Worm (Caenorhabditis elegans) whole organism, L4 larva: ENCODE data around the gene Y73C8B.9.
A peak's percentile ranks its signal among the peaks of the same experiment; 100 is the strongest.

Experiments used
- F26F4.8 ChIP-seq: fragments of 200-800 bp; sonication (Bioruptor generic); conservative IDR thresholded peaks from 2 replicates; pipeline ENCODE4 v1.3.6; 2022; ENCODE audit warnings: missing genetic modification characterization, missing compliant biosample characterization
- F37D6.2 ChIP-seq: sonication (generic microtip); optimal IDR thresholded peaks from 2 replicates; lab custom pipeline; 2016; ENCODE audit warnings: mild to moderate bottlenecking, missing genetic modification characterization, missing compliant biosample characterization
- T20F7.1 ChIP-seq: fragments of 200-800 bp; sonication (Bioruptor generic); optimal IDR thresholded peaks from 2 replicates; lab custom pipeline; 2018; ENCODE audit warnings: mild to moderate bottlenecking, missing genetic modification characterization, missing compliant biosample characterization
- T26A8.4 ChIP-seq: fragments of 200-800 bp; sonication (Bioruptor generic); IDR thresholded peaks from 2 replicates; pipeline ENCODE4 v1.3.6; 2022; ENCODE audit warnings: missing genetic modification characterization, missing compliant biosample characterization
- Y48G9A.11 ChIP-seq: fragments of 200-800 bp; sonication (Bioruptor generic); IDR thresholded peaks from 2 replicates; pipeline ENCODE4 v1.3.6; 2022; ENCODE audit warnings: missing genetic modification reagents, missing genetic modification characterization, missing compliant biosample characterization
- Y75B8A.6 ChIP-seq: fragments of 200-800 bp; sonication (Bioruptor generic); IDR thresholded peaks from 2 replicates; pipeline ENCODE4 v1.3.6; 2022; ENCODE audit warnings: missing genetic modification reagents, missing genetic modification characterization, missing compliant biosample characterization
- aly-2 ChIP-seq: sonication (generic microtip); optimal IDR thresholded peaks from 2 replicates; lab custom pipeline; 2018; ENCODE audit warnings: missing biosample characterization, missing genetic modification characterization
- ama-1 ChIP-seq: fragments of 150-350 bp; optimal IDR thresholded peaks from 2 replicates; lab custom pipeline; 2014; ENCODE audit warnings: inconsistent platforms, mixed read lengths
- arid-1 ChIP-seq: fragments of 200-800 bp; sonication (Bioruptor generic); conservative IDR thresholded peaks from 2 replicates; pipeline ENCODE4 v1.3.6; 2022; ENCODE audit warnings: missing genetic modification reagents, missing genetic modification characterization, missing compliant biosample characterization
- attf-4 ChIP-seq: sonication (generic microtip); optimal IDR thresholded peaks from 3 replicates; lab custom pipeline; 2017; ENCODE audit warnings: missing biosample characterization, missing genetic modification characterization
- ceh-32 ChIP-seq: sonication (generic microtip); optimal IDR thresholded peaks from 2 replicates; lab custom pipeline; 2016; ENCODE audit warnings: mild to moderate bottlenecking, missing genetic modification characterization, missing compliant biosample characterization; ENCODE audit not compliant: poor library complexity
- ceh-44 ChIP-seq: fragments of 200-800 bp; sonication (Bioruptor generic); IDR thresholded peaks from 2 replicates; pipeline ENCODE4 v1.3.6; 2022; ENCODE audit warnings: missing genetic modification reagents, missing genetic modification characterization, missing compliant biosample characterization
- ceh-62 ChIP-seq: sonication (generic microtip); optimal IDR thresholded peaks from 2 replicates; lab custom pipeline; 2017; ENCODE audit warnings: missing biosample characterization, missing genetic modification characterization
- ceh-82 ChIP-seq: sonication (generic microtip); optimal IDR thresholded peaks from 2 replicates; lab custom pipeline; 2017; ENCODE audit warnings: missing biosample characterization, missing genetic modification characterization
- cey-2 ChIP-seq: sonication (generic microtip); optimal IDR thresholded peaks from 3 replicates; lab custom pipeline; 2017; ENCODE audit warnings: missing genetic modification characterization, mild to moderate bottlenecking, missing compliant biosample characterization, antibody characterized with exemption, borderline replicate concordance; ENCODE audit not compliant: insufficient read depth
- ctbp-1 ChIP-seq: fragments of 200-800 bp; sonication (Bioruptor generic); IDR thresholded peaks from 2 replicates; pipeline ENCODE4 v1.3.6; 2022; ENCODE audit warnings: missing genetic modification reagents, missing genetic modification characterization, missing compliant biosample characterization
- daf-19 ChIP-seq: fragments of 200-800 bp; sonication (Bioruptor generic); conservative IDR thresholded peaks from 2 replicates; pipeline ENCODE4 v1.3.6; 2022; ENCODE audit warnings: missing genetic modification characterization, missing compliant biosample characterization
- daf-8 ChIP-seq: fragments of 200-800 bp; sonication (Bioruptor generic); IDR thresholded peaks from 2 replicates; pipeline ENCODE4 v1.3.6; 2022; ENCODE audit warnings: missing genetic modification characterization, missing compliant biosample characterization
- dmd-8 ChIP-seq: fragments of 200-800 bp; sonication (Bioruptor generic); IDR thresholded peaks from 2 replicates; pipeline ENCODE4 v1.3.6; 2022; ENCODE audit warnings: missing genetic modification characterization, missing compliant biosample characterization
- dmd-9 ChIP-seq: fragments of 200-800 bp; sonication (Bioruptor generic); IDR thresholded peaks from 2 replicates; pipeline ENCODE4 v1.3.6; 2022; ENCODE audit warnings: missing genetic modification reagents, missing genetic modification characterization, missing compliant biosample characterization
- dve-1 ChIP-seq: sonication (generic microtip); optimal IDR thresholded peaks from 2 replicates; lab custom pipeline; 2017; ENCODE audit warnings: antibody characterized with exemption, mild to moderate bottlenecking, missing genetic modification characterization, missing compliant biosample characterization; ENCODE audit not compliant: insufficient read depth
- egl-27 ChIP-seq: sonication (generic microtip); optimal IDR thresholded peaks from 3 replicates; lab custom pipeline; 2017; ENCODE audit warnings: missing biosample characterization, missing genetic modification reagents, missing genetic modification characterization
- egl-43 ChIP-seq: fragments of 200-800 bp; sonication (Bioruptor generic); IDR thresholded peaks from 2 replicates; pipeline ENCODE4 v1.3.6; 2022; ENCODE audit warnings: missing genetic modification reagents, missing genetic modification characterization, missing compliant biosample characterization
- hif-1 ChIP-seq, 2 experiments: sonication (generic microtip); optimal IDR thresholded peaks; 2 replicates each; lab custom pipeline; 2016 to 2017; ENCODE audit warnings: missing compliant biosample characterization in 2 of 2, missing genetic modification characterization in 2 of 2, missing genetic modification reagents in 2 of 2, missing genotype in 2 of 2, mild to moderate bottlenecking in 1 of 2
- hlh-30 ChIP-seq: sonication (generic microtip); optimal IDR thresholded peaks from 2 replicates; lab custom pipeline; 2017; ENCODE audit warnings: antibody characterized with exemption, mild to moderate bottlenecking, missing genetic modification characterization, missing compliant biosample characterization; ENCODE audit not compliant: insufficient read depth
- lim-7 ChIP-seq: fragments of 200-800 bp; sonication (Bioruptor generic); IDR thresholded peaks from 2 replicates; pipeline ENCODE4 v1.3.6; 2022; ENCODE audit warnings: missing genetic modification characterization, missing compliant biosample characterization
- lin-15B ChIP-seq: fragments of 150-350 bp; sonication (generic microtip); optimal IDR thresholded peaks from 3 replicates; lab custom pipeline; 2014; ENCODE audit warnings: missing biosample characterization, missing genetic modification characterization
- lin-29 ChIP-seq: fragments of 200-800 bp; sonication (Bioruptor generic); IDR thresholded peaks from 2 replicates; pipeline ENCODE4 v1.3.6; 2022; ENCODE audit warnings: missing genetic modification reagents, missing genetic modification characterization, missing compliant biosample characterization
- lir-3 ChIP-seq: sonication (generic microtip); optimal IDR thresholded peaks from 2 replicates; lab custom pipeline; 2016; ENCODE audit warnings: mild to moderate bottlenecking, missing genetic modification characterization, missing compliant biosample characterization
- mdt-29 ChIP-seq: fragments of 200-800 bp; sonication (Bioruptor generic); IDR thresholded peaks from 2 replicates; pipeline ENCODE4 v1.3.6; 2022; ENCODE audit warnings: missing genetic modification reagents, missing genetic modification characterization, missing compliant biosample characterization
- mxl-2 ChIP-seq: fragments of 200-800 bp; sonication (Bioruptor generic); conservative IDR thresholded peaks from 2 replicates; pipeline ENCODE4 v1.3.6; 2022; ENCODE audit warnings: missing genetic modification reagents, missing genetic modification characterization, missing compliant biosample characterization
- nhr-28 ChIP-seq: fragments of 150-350 bp; optimal IDR thresholded peaks from 2 replicates; lab custom pipeline; 2014; ENCODE audit warnings: missing biosample characterization, missing genetic modification characterization
- nhr-41 ChIP-seq: fragments of 200-800 bp; sonication (Bioruptor generic); IDR thresholded peaks from 2 replicates; pipeline ENCODE4 v1.3.6; 2022; ENCODE audit warnings: missing genetic modification reagents, missing genetic modification characterization, missing compliant biosample characterization
- nhr-42 ChIP-seq: fragments of 200-800 bp; sonication (Bioruptor generic); IDR thresholded peaks from 2 replicates; pipeline ENCODE4 v1.3.6; 2022; ENCODE audit warnings: missing genetic modification characterization, missing compliant biosample characterization
- nhr-48 ChIP-seq: sonication (generic microtip); optimal IDR thresholded peaks from 2 replicates; lab custom pipeline; 2016; ENCODE audit warnings: mild to moderate bottlenecking, missing genetic modification characterization, missing compliant biosample characterization
- nhr-6 ChIP-seq: fragments of 150-350 bp; optimal IDR thresholded peaks from 2 replicates; lab custom pipeline; 2014; ENCODE audit warnings: missing biosample characterization, missing genetic modification characterization
- nhr-76 ChIP-seq: fragments of 150-350 bp; optimal IDR thresholded peaks from 2 replicates; lab custom pipeline; 2014; ENCODE audit warnings: missing biosample characterization, missing genetic modification characterization
- sdz-12 ChIP-seq: fragments of 200-800 bp; sonication (Bioruptor generic); optimal IDR thresholded peaks from 2 replicates; lab custom pipeline; 2018; ENCODE audit warnings: mild to moderate bottlenecking, missing genetic modification characterization, missing compliant biosample characterization
- snpc-4 ChIP-seq: fragments of 150-350 bp; optimal IDR thresholded peaks from 2 replicates; lab custom pipeline; 2014; ENCODE audit warnings: missing biosample characterization, missing genetic modification characterization
- spr-1 ChIP-seq: sonication (generic microtip); optimal IDR thresholded peaks from 2 replicates; lab custom pipeline; 2016; ENCODE audit warnings: mild to moderate bottlenecking, missing genetic modification characterization, missing compliant biosample characterization
- tra-1 ChIP-seq: fragments of 200-800 bp; sonication (Bioruptor generic); IDR thresholded peaks from 2 replicates; pipeline ENCODE4 v1.3.6; 2022; ENCODE audit warnings: missing genetic modification reagents, missing genetic modification characterization, missing compliant biosample characterization
- unc-130 ChIP-seq: sonication (generic microtip); optimal IDR thresholded peaks from 2 replicates; lab custom pipeline; 2016; ENCODE audit warnings: missing genetic modification reagents, missing genetic modification characterization, missing compliant biosample characterization
- unc-39 ChIP-seq: sonication (generic microtip); optimal IDR thresholded peaks from 2 replicates; lab custom pipeline; 2017; ENCODE audit warnings: missing biosample characterization, missing genetic modification characterization
- unc-62 ChIP-seq, 3 experiments: fragments of 150-350 bp in 1 of 3; sonication (generic microtip); optimal IDR thresholded peaks in 2 of 3; peaks in 1 of 3; 1 replicate in 1 of 3; 2 replicates in 2 of 3; lab custom pipeline; 2014 to 2017; ENCODE audit warnings: missing biosample characterization in 3 of 3, missing genetic modification characterization in 3 of 3, missing genetic modification reagents in 3 of 3, missing genotype in 1 of 3
- zfp-3 ChIP-seq: fragments of 200-800 bp; sonication (Bioruptor generic); conservative IDR thresholded peaks from 2 replicates; pipeline ENCODE4 v1.3.6; 2022; ENCODE audit warnings: missing genetic modification reagents, missing genetic modification characterization, missing compliant biosample characterization

The Y73C8B.9 gene

ce11 chrV:3234887-3235286, 41.5 kb downstream of the Y73C8B.9 start, which contains the start of gene K08D9.6:
Gene K08D9.6, minus strand, starts transcription at chrV:3234987.
- TF ChIP-seq egl-27 (tag; lab: Kevin White, UChicago) (no peak), ceh-44 (GFP tag; lab: Robert Waterston, UW) (no peak), dmd-9 (GFP tag; lab: Robert Waterston, UW) (no peak), ctbp-1 (no peak), aly-2 (tag; lab: Kevin White, UChicago) (no peak), hlh-30 (no peak), lim-7 (no peak), ceh-32 (tag; lab: Kevin White, UChicago) (no peak), nhr-42 (GFP tag; lab: Robert Waterston, UW) (no peak), ama-1 (lab: Kevin White, UChicago) (no peak), T20F7.1 (GFP tag; lab: Kevin White, UChicago) (no peak)
- TF ChIP-seq, all 104 proteins: peak for 0

DNA sequence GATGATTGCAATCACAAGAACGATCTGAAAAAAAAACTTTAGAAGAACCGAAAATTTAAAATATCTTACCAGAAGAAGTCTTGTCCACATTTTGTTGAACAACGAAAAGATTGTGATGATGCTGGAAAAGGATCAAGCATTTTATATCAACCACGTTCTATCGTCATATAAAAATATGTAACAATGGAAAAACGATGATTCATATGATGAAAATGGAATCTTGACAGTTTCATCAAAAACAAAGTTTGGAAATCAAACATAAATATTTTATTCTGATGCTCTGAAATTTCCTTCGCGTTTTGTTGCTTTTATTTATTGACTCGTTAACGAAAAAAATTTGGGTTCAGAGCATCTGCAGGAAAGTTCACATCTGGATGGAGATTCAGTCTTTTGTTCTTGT, 43.3 kb downstream of the Y73C8B.9 start, which contains the start of the genes K08D9.9 and str-16:
K08D9.9 (minus strand) TSS at position 101 of the 400 bp plus-strand sequence.
str-16 (plus strand) TSS at position 266 of the 400 bp plus-strand sequence.
- TF ChIP-seq lin-29 (no peak), sdz-12 (GFP tag; lab: Kevin White, UChicago) (no peak), hif-1 (tag; optimal IDR thresholded peaks at IDR 0.05; lab: Kevin White, UChicago) (no peak), daf-19 (no peak), ceh-62 (tag; lab: Kevin White, UChicago) (no peak), tra-1 (GFP tag; lab: Robert Waterston, UW) (no peak), nhr-28 (no peak), F37D6.2 (tag; lab: Kevin White, UChicago) (no peak), nhr-41 (GFP tag; lab: Robert Waterston, UW) (no peak), ceh-82 (tag; lab: Kevin White, UChicago) (no peak), T26A8.4 (GFP tag; lab: Robert Waterston, UW) (no peak), dmd-8 (GFP tag; lab: Robert Waterston, UW) (no peak), unc-39 (tag; lab: Kevin White, UChicago) (no peak), nhr-6 (tag; lab: Kevin White, UChicago) (no peak), snpc-4 (tag; lab: Kevin White, UChicago) (no peak), nhr-48 (tag; lab: Kevin White, UChicago) (no peak), egl-43 (GFP tag; lab: Robert Waterston, UW) (no peak), mdt-29 (no peak), zfp-3 (no peak)

DNA sequence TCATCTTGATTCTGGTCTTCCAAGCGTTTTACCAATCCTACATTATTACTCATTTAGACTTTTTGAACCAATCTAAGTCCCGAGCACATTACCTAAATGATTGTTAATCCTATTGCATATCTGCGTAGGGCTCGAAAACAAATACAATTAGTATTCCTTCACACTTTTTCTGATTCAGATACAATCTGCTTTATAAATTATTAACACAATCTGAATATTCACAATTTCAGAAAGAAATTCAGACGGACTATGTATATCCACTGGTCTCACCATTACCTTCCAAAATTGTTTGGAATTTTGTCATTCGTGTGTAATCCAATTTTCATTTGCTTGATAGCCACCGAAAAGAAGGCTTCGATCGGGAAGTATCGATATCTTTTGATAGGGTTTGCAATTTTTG, 47.8 kb downstream of the Y73C8B.9 start, which contains the start of gene srj-11:
srj-11 (plus strand) TSS at position 250 of the 400 bp plus-strand sequence.
- TF ChIP-seq nhr-28 (no peak), unc-62 (GFP tag; optimal IDR thresholded peaks at IDR 0.05 in 1 of 2; lab: Kevin White, UChicago) (peak in 1 of 2 experiments; percentile 95), unc-62 (tag; optimal IDR thresholded peaks at IDR 0.05; lab: Kevin White, UChicago) (no peak)
- TF ChIP-seq, all 104 proteins: peak for 1

ce11 chrV:3242984-3243383, 49.6 kb downstream of the Y73C8B.9 start, which contains the start of gene gst-23:
Gene gst-23, plus strand, starts transcription at chrV:3243284.
- no peak for TF ChIP-seq cey-2
- no peak for TF ChIP-seq dve-1 (tag; lab: Kevin White, UChicago)
- TF ChIP-seq arid-1 (GFP tag; lab: Robert Waterston, UW): no peak
- no peak for TF ChIP-seq F26F4.8 (GFP tag; lab: Robert Waterston, UW)
- TF ChIP-seq unc-130 (GFP tag; lab: Kevin White, UChicago): no peak
- TF ChIP-seq hlh-30: no peak
- TF ChIP-seq nhr-76: no peak
- TF ChIP-seq Y75B8A.6 (GFP tag; lab: Robert Waterston, UW): no peak
- TF ChIP-seq daf-8 (GFP tag; lab: Robert Waterston, UW): no peak
- no peak for TF ChIP-seq mxl-2 (GFP tag; lab: Robert Waterston, UW)
- TF ChIP-seq lin-15B (tag; lab: Kevin White, UChicago): no peak
- TF ChIP-seq unc-62 (GFP tag; optimal IDR thresholded peaks at IDR 0.05 in 1 of 2; lab: Kevin White, UChicago): no peak
- TF ChIP-seq unc-62 (tag; optimal IDR thresholded peaks at IDR 0.05; lab: Kevin White, UChicago): no peak
- no peak for TF ChIP-seq tra-1 (GFP tag; lab: Robert Waterston, UW)
- TF ChIP-seq egl-43 (GFP tag; lab: Robert Waterston, UW): no peak
- no peak for TF ChIP-seq Y48G9A.11 (GFP tag; lab: Robert Waterston, UW)
- TF ChIP-seq attf-4 (tag; lab: Kevin White, UChicago): no peak
- TF ChIP-seq spr-1 (tag; lab: Kevin White, UChicago): no peak
- no peak for TF ChIP-seq snpc-4 (tag; lab: Kevin White, UChicago)
- TF ChIP-seq lir-3 (tag; lab: Kevin White, UChicago): no peak
